Fruit fly (Drosophila melanogaster) whole organism, embryonic: ENCODE results near the gene Prp18.

Experiments used
- Abd-B ChIP-seq: fragments of 200-800 bp; sonication (Bioruptor generic); optimal IDR thresholded peaks from 2 replicates; lab custom pipeline; 2018; ENCODE audit warnings: missing biosample characterization, mild to moderate bottlenecking, missing genetic modification characterization, moderate library complexity
- CG1024 ChIP-seq: fragments of 200-800 bp; sonication (Bioruptor generic); IDR thresholded peaks from 2 replicates; pipeline ENCODE4 v1.3.6; 2022; ENCODE audit warnings: missing biosample characterization, missing genetic modification characterization
- CG11085 ChIP-seq: fragments of 200-800 bp; sonication (Bioruptor generic); IDR thresholded peaks from 2 replicates; pipeline ENCODE4 v1.3.6; 2022; ENCODE audit warnings: missing biosample characterization, missing genetic modification characterization
- CG13424 ChIP-seq: fragments of 200-800 bp; sonication (Bioruptor generic); optimal IDR thresholded peaks from 2 replicates; lab custom pipeline; 2019; ENCODE audit warnings: missing biosample characterization, mild to moderate bottlenecking, missing genetic modification characterization, moderate library complexity
- CG16815 ChIP-seq: fragments of 200-800 bp; sonication (Bioruptor generic); optimal IDR thresholded peaks from 3 replicates; lab custom pipeline; 2017; ENCODE audit warnings: missing biosample characterization, mild to moderate bottlenecking, missing genetic modification characterization
- CG16863 ChIP-seq: fragments of 200-800 bp; sonication (Bioruptor generic); optimal IDR thresholded peaks from 3 replicates; lab custom pipeline; 2016; ENCODE audit warnings: missing biosample characterization, missing genetic modification characterization
- CG18011 ChIP-seq: fragments of 200-800 bp; sonication (Bioruptor generic); optimal IDR thresholded peaks from 2 replicates; lab custom pipeline; 2017; ENCODE audit warnings: missing biosample characterization, missing genetic modification characterization, mild to moderate bottlenecking, moderate library complexity, missing genotype
- CG18262 ChIP-seq: fragments of 200-800 bp; optimal IDR thresholded peaks from 3 replicates; lab custom pipeline; 2019; ENCODE audit warnings: missing biosample characterization, mild to moderate bottlenecking, missing genetic modification characterization, moderate library complexity
- CG2202 ChIP-seq: fragments of 200-800 bp; sonication (Bioruptor generic); optimal IDR thresholded peaks from 2 replicates; lab custom pipeline; 2018; ENCODE audit warnings: missing biosample characterization, mild to moderate bottlenecking, missing genetic modification characterization
- CG2889 ChIP-seq: fragments of 200-800 bp; sonication (Bioruptor generic); IDR thresholded peaks from 3 replicates; pipeline ENCODE4 v1.3.6; 2022; ENCODE audit warnings: missing biosample characterization, missing genetic modification characterization
- CG3065 ChIP-seq: fragments of 200-800 bp; sonication (Bioruptor generic); optimal IDR thresholded peaks from 2 replicates; lab custom pipeline; 2016; ENCODE audit warnings: missing biosample characterization, missing genetic modification characterization
- CG32772 ChIP-seq: fragments of 200-800 bp; sonication (Bioruptor generic); IDR thresholded peaks from 2 replicates; pipeline ENCODE4 v1.3.6; 2022; ENCODE audit warnings: missing biosample characterization, missing genetic modification characterization
- CG3726 ChIP-seq: fragments of 200-800 bp; sonication (Bioruptor generic); IDR thresholded peaks from 3 replicates; pipeline ENCODE4, ENCODE4 v1.3.6; 2022; ENCODE audit warnings: missing biosample characterization, missing genetic modification characterization
- CG3995 ChIP-seq: fragments of 200-800 bp; sonication (Bioruptor generic); optimal IDR thresholded peaks from 3 replicates; lab custom pipeline; 2016; ENCODE audit warnings: missing biosample characterization, missing genetic modification characterization
- CG4360 ChIP-seq: fragments of 200-800 bp; sonication (Bioruptor generic); IDR thresholded peaks from 2 replicates; pipeline ENCODE4 v1.3.6; 2022; ENCODE audit warnings: missing biosample characterization, missing genetic modification characterization
- CG4404 ChIP-seq: fragments of 200-800 bp; sonication (Bioruptor generic); IDR thresholded peaks from 2 replicates; pipeline ENCODE4 v1.3.6; 2022; ENCODE audit warnings: missing biosample characterization, missing genetic modification characterization
- CG4820 ChIP-seq: fragments of 200-800 bp; sonication (Bioruptor generic); optimal IDR thresholded peaks from 3 replicates; lab custom pipeline; 2016; ENCODE audit warnings: missing biosample characterization, missing genetic modification characterization
- CG6689 ChIP-seq: fragments of 200-800 bp; sonication (Bioruptor generic); IDR thresholded peaks from 2 replicates; pipeline ENCODE4 v1.3.6; 2022; ENCODE audit warnings: missing biosample characterization, missing genetic modification characterization
- Dp ChIP-seq: fragments of 200-800 bp; sonication (Bioruptor generic); optimal IDR thresholded peaks from 2 replicates; lab custom pipeline; 2018; ENCODE audit warnings: missing biosample characterization, mild to moderate bottlenecking, missing genetic modification characterization, moderate library complexity
- Fer1 ChIP-seq: fragments of 200-800 bp; sonication (Bioruptor generic); optimal IDR thresholded peaks from 2 replicates; lab custom pipeline; 2017; ENCODE audit warnings: missing biosample characterization, mild to moderate bottlenecking, missing genetic modification characterization
- Hr39 ChIP-seq: fragments of >200 bp; optimal IDR thresholded peaks from 2 replicates; lab custom pipeline; 2017
- Hr78 ChIP-seq, 2 experiments: fragments of 200-800 bp in 1 of 2; fragments of >200 bp in 1 of 2; sonication (Bioruptor generic) in 1 of 2; optimal IDR thresholded peaks; 2 replicates each; lab custom pipeline; 2017 to 2019; ENCODE audit warnings: missing biosample characterization in 2 of 2, missing genetic modification characterization in 2 of 2, mild to moderate bottlenecking in 1 of 2, moderate library complexity in 1 of 2
- Lpt ChIP-seq: fragments of >200 bp; optimal IDR thresholded peaks from 2 replicates; lab custom pipeline; 2018; ENCODE audit warnings: missing biosample characterization, missing genetic modification characterization
- NC2α ChIP-seq: fragments of 200-800 bp; sonication (Bioruptor generic); optimal IDR thresholded peaks from 2 replicates; lab custom pipeline; 2016; ENCODE audit warnings: missing biosample characterization, missing genetic modification characterization
- Nf-YB ChIP-seq: fragments of 200-800 bp; sonication (Bioruptor generic); optimal IDR thresholded peaks from 3 replicates; lab custom pipeline; 2019; ENCODE audit warnings: missing biosample characterization, mild to moderate bottlenecking, missing genetic modification characterization, moderate library complexity
- Sry-β ChIP-seq: fragments of 200-800 bp; sonication (Bioruptor generic); optimal IDR thresholded peaks from 2 replicates; lab custom pipeline; 2018; ENCODE audit warnings: missing biosample characterization, mild to moderate bottlenecking, missing genetic modification characterization, moderate library complexity
- bigmax ChIP-seq: fragments of 200-800 bp; sonication (Bioruptor generic); optimal IDR thresholded peaks from 2 replicates; lab custom pipeline; 2018; ENCODE audit warnings: missing biosample characterization, mild to moderate bottlenecking, missing genetic modification characterization
- cwo ChIP-seq: fragments of 200-800 bp; sonication (Bioruptor generic); optimal IDR thresholded peaks from 3 replicates; lab custom pipeline; 2017; ENCODE audit warnings: missing biosample characterization, missing genetic modification characterization, mild to moderate bottlenecking, moderate library complexity, missing genetic modification reagents
- disco-r ChIP-seq: fragments of 200-800 bp; sonication (Bioruptor generic); optimal IDR thresholded peaks from 2 replicates; lab custom pipeline; 2016; ENCODE audit warnings: missing biosample characterization, missing genetic modification characterization
- en ChIP-seq: fragments of 200-800 bp; sonication (Bioruptor generic); optimal IDR thresholded peaks from 2 replicates; lab custom pipeline; 2016; ENCODE audit warnings: missing biosample characterization, missing genetic modification characterization
- ftz-f1 ChIP-seq: fragments of 200-800 bp; sonication (Bioruptor generic); optimal IDR thresholded peaks from 2 replicates; lab custom pipeline; 2016; ENCODE audit warnings: missing biosample characterization, missing genetic modification characterization
- ham ChIP-seq: fragments of 200-800 bp; sonication (Bioruptor generic); IDR thresholded peaks from 2 replicates; pipeline ENCODE4 v1.3.6; 2022; ENCODE audit warnings: missing biosample characterization, missing genetic modification characterization
- hb ChIP-seq: fragments of 200-800 bp; sonication (Bioruptor generic); IDR thresholded peaks from 3 replicates; pipeline ENCODE4 v1.3.6; 2022; ENCODE audit warnings: missing biosample characterization, missing genetic modification characterization; ENCODE audit not compliant: partially characterized antibody
- hkb ChIP-seq, 2 experiments: fragments of 200-800 bp in 1 of 2; fragments of >200 bp in 1 of 2; sonication (Bioruptor generic) in 1 of 2; IDR thresholded peaks in 1 of 2; optimal IDR thresholded peaks in 1 of 2; 2 replicates each; pipeline versions ENCODE4 v1.3.6 to Lab custom; 2017 to 2022; ENCODE audit warnings: missing biosample characterization in 1 of 2, missing genetic modification characterization in 1 of 2
- insv ChIP-seq, 2 experiments: fragments of 200-800 bp; sonication (Bioruptor generic); optimal IDR thresholded peaks; 3 replicates each; lab custom pipeline; 2016 to 2018; ENCODE audit warnings: missing biosample characterization in 2 of 2, missing genetic modification characterization in 2 of 2
- knrl ChIP-seq: fragments of 200-800 bp; sonication (Bioruptor generic); IDR thresholded peaks from 3 replicates; pipeline ENCODE4 v1.3.6; 2022; ENCODE audit warnings: missing biosample characterization, missing genetic modification characterization; ENCODE audit not compliant: partially characterized antibody
- nmo ChIP-seq: fragments of 200-800 bp; sonication (Bioruptor generic); optimal IDR thresholded peaks from 2 replicates; lab custom pipeline; 2018; ENCODE audit warnings: missing biosample characterization, mild to moderate bottlenecking, missing genetic modification characterization, moderate library complexity
- odd ChIP-seq: fragments of 200-800 bp; sonication (Bioruptor generic); optimal IDR thresholded peaks from 2 replicates; lab custom pipeline; 2017; ENCODE audit warnings: missing biosample characterization, mild to moderate bottlenecking, missing genetic modification characterization
- pho ChIP-seq: fragments of 200-800 bp; sonication (Bioruptor generic); optimal IDR thresholded peaks from 2 replicates; lab custom pipeline; 2016; ENCODE audit warnings: missing biosample characterization, missing genetic modification characterization
- pum ChIP-seq: fragments of 200-800 bp; sonication (Bioruptor generic); optimal IDR thresholded peaks from 2 replicates; lab custom pipeline; 2016; ENCODE audit warnings: missing biosample characterization, missing genetic modification characterization
- schlank ChIP-seq: fragments of 200-800 bp; sonication (Bioruptor generic); optimal IDR thresholded peaks from 2 replicates; lab custom pipeline; 2018; ENCODE audit warnings: missing biosample characterization, mild to moderate bottlenecking, missing genetic modification characterization
- seq ChIP-seq: fragments of 200-800 bp; sonication (Bioruptor generic); IDR thresholded peaks from 2 replicates; pipeline ENCODE4 v1.3.6; 2022; ENCODE audit warnings: missing biosample characterization, missing genetic modification characterization
- sim ChIP-seq: fragments of 200-800 bp; sonication (Bioruptor generic); IDR thresholded peaks from 2 replicates; pipeline ENCODE4 v1.3.6; 2022; ENCODE audit warnings: missing biosample characterization, missing genetic modification characterization
- tgo ChIP-seq: fragments of 200-800 bp; sonication (Bioruptor generic); IDR thresholded peaks from 3 replicates; pipeline ENCODE4 v1.3.6; 2022; ENCODE audit warnings: missing biosample characterization, missing genetic modification characterization
- tin ChIP-seq: fragments of 200-800 bp; sonication (Bioruptor generic); optimal IDR thresholded peaks from 3 replicates; lab custom pipeline; 2016; ENCODE audit warnings: missing biosample characterization, missing genetic modification characterization
- yki ChIP-seq: fragments of >200 bp; optimal IDR thresholded peaks from 3 replicates; lab custom pipeline; 2018
- z ChIP-seq: fragments of 200-800 bp; sonication (Bioruptor generic); IDR thresholded peaks from 3 replicates; pipeline ENCODE4 v1.3.6; 2022; ENCODE audit warnings: missing biosample characterization, missing genetic modification characterization
- zen ChIP-seq: fragments of 200-800 bp; sonication (Bioruptor generic); optimal IDR thresholded peaks from 3 replicates; lab custom pipeline; 2018; ENCODE audit warnings: missing biosample characterization, mild to moderate bottlenecking, missing genetic modification characterization, moderate library complexity
- zf30C ChIP-seq: fragments of 200-800 bp; sonication (Bioruptor generic); optimal IDR thresholded peaks from 3 replicates; lab custom pipeline; 2018; ENCODE audit warnings: missing biosample characterization, mild to moderate bottlenecking, missing genetic modification characterization

The Prp18 gene

DNA sequence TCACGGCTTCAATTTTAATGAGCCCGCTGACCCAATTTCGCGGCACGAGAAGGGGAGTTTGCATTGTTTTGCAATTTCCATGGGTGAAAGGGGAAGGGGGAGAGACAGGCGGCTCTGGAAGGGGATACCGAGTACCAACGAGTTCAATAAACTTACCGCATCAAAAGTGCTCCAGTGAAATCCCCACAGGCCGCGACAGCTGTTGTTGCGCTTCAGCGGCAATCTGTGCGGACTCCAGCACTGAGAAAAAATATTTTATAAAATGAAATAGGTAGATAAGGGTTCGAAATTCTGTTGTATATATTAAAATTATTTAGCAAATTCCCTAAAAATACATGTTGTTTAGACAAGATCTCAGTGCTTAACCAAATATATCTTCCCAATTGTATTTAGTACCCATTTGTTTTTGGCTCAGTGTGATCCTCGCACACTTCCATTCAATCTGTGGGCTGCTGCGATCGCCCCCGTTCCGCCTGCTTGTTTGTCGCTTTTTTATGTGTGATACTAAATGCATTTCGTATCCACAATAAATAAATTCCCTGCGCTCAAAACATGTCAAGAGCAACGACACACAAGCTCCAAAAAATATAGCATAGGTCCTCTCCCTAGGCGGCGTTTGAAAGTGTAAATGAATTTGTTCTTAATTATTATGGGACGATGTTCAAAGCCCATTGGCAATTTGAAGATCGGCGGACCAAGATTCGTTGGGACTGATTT, 35.4 kb downstream of the Prp18 start (continued):
- TF ChIP-seq CG32772 (GFP tag; lab: Robert Waterston, UW) = peak; percentile 84
- peak; percentile 70 for TF ChIP-seq odd (GFP tag; lab: Kevin White, UChicago)
- TF ChIP-seq Sry-β (GFP tag; lab: Kevin White, UChicago) = peak; percentile 12
- TF ChIP-seq hkb (optimal IDR thresholded peaks at IDR 0.05; lab: Kevin White, UChicago) = no peak
- peak; percentile 89 for TF ChIP-seq hkb (GFP tag; IDR thresholded peaks at IDR 0.05; lab: Robert Waterston, UW)
- peak; percentile 56; the same call in 1 of the 2 replicates for TF ChIP-seq CG4404 (GFP tag; lab: Robert Waterston, UW)
- peak; percentile 71; the same call in 2 of the 3 replicates for TF ChIP-seq tgo (GFP tag; lab: Robert Waterston, UW)
- peak; percentile 82 for TF ChIP-seq CG13424 (tag; lab: Kevin White, UChicago)
- TF ChIP-seq CG3065 (GFP tag; lab: Kevin White, UChicago) = peak; percentile 22
- TF ChIP-seq CG2202 (tag; lab: Kevin White, UChicago) = peak; percentile 57
- no peak for TF ChIP-seq yki (lab: Kevin White, UChicago)
- no peak for TF ChIP-seq NC2α (GFP tag; lab: Kevin White, UChicago)
- TF ChIP-seq CG3995 = no peak
- TF ChIP-seq cwo (GFP tag; lab: Kevin White, UChicago) = peak; percentile 46
- TF ChIP-seq Abd-B (GFP tag; lab: Kevin White, UChicago) = peak; percentile 70
- peak; percentile 86 for TF ChIP-seq CG6689 (GFP tag; lab: Robert Waterston, UW)
- TF ChIP-seq CG2889 (GFP tag; lab: Robert Waterston, UW) = 0 out of 3 replicates have a peak, but pooled peaks have one; percentile 37
- peak; percentile 75 for TF ChIP-seq pum (GFP tag; lab: Kevin White, UChicago)
- TF ChIP-seq en = peak; percentile 61
- peak; percentile 68 for TF ChIP-seq CG16863 (GFP tag; lab: Kevin White, UChicago)
- TF ChIP-seq pho (GFP tag; lab: Kevin White, UChicago) = no peak
- peak; percentile 44 for TF ChIP-seq Nf-YB (GFP tag; lab: Kevin White, UChicago)
- peak; percentile 83 for TF ChIP-seq CG1024 (GFP tag; lab: Robert Waterston, UW)
- TF ChIP-seq schlank (tag; lab: Kevin White, UChicago) = no peak
- TF ChIP-seq z = 0 out of 3 replicates have a peak, but pooled peaks have one; percentile 58
- no peak for TF ChIP-seq hb
- TF ChIP-seq bigmax = no peak
- peak in 1 of 2 experiments; percentile 60 for TF ChIP-seq Hr78 (GFP tag; optimal IDR thresholded peaks at IDR 0.05; lab: Kevin White, UChicago)
- no peak for TF ChIP-seq Hr39 (lab: Kevin White, UChicago)
- TF ChIP-seq seq (GFP tag; lab: Robert Waterston, UW) = peak; percentile 55; the same call in 1 of the 2 replicates
- TF ChIP-seq disco-r = no peak
- TF ChIP-seq ftz-f1 (GFP tag; lab: Kevin White, UChicago) = no peak
- TF ChIP-seq CG18262 (tag; lab: Kevin White, UChicago) = peak; percentile 88
- no peak for TF ChIP-seq ham (GFP tag; lab: Robert Waterston, UW)
- no peak for TF ChIP-seq CG11085
- TF ChIP-seq zf30C (GFP tag; lab: Kevin White, UChicago) = peak; percentile 28
- TF ChIP-seq CG4820 (GFP tag; lab: Kevin White, UChicago) = peak; percentile 85
- TF ChIP-seq zen = peak; percentile 65
- no peak for TF ChIP-seq insv (GFP tag; optimal IDR thresholded peaks at IDR 0.05; lab: Kevin White, UChicago)
- no peak for TF ChIP-seq knrl (GFP tag; lab: Robert Waterston, UW)
- TF ChIP-seq Fer1 (GFP tag; lab: Kevin White, UChicago) = peak; percentile 47
- no peak for TF ChIP-seq CG18011 (GFP tag; lab: Kevin White, UChicago)
- TF ChIP-seq sim (GFP tag; lab: Robert Waterston, UW) = peak; percentile 61; the same call in 1 of the 2 replicates
- TF ChIP-seq Lpt = no peak
- TF ChIP-seq nmo (GFP tag; lab: Kevin White, UChicago) = peak; percentile 88
- peak; percentile 84 for TF ChIP-seq tin
- peak; percentile 60; the same call in 1 of the 3 replicates for TF ChIP-seq CG3726 (GFP tag; lab: Robert Waterston, UW)
- peak; percentile 53 for TF ChIP-seq CG16815 (GFP tag; lab: Kevin White, UChicago)
- no peak for TF ChIP-seq Dp (GFP tag; lab: Kevin White, UChicago)
- peak; percentile 13; the same call in 1 of the 2 replicates for TF ChIP-seq CG4360
